Worm (Caenorhabditis elegans): ENCODE results near the gene gly-9.

Gene gly-9

ce11 chrIII:11244338-11244737 is 46.0 kb downstream of the gly-9 start:
- no peak for TF ChIP-seq sup-37 (GFP tag; optimal IDR thresholded peaks at IDR 0.05)
- peak in 1 of 2 experiments; percentile 28 for TF ChIP-seq lin-35 (GFP tag; optimal IDR thresholded peaks at IDR 0.05)
- peak; percentile 96 for TF ChIP-seq skn-1 (tag; optimal IDR thresholded peaks at IDR 0.05)

- TF ChIP-seq mef-2 (tag; optimal IDR thresholded peaks at IDR 0.05): no peak
- TF ChIP-seq efl-3 (GFP tag; optimal IDR thresholded peaks at IDR 0.05): no peak
- no peak for TF ChIP-seq tlp-1 (tag; optimal IDR thresholded peaks at IDR 0.05)
- TF ChIP-seq skn-1 (tag; optimal IDR thresholded peaks at IDR 0.05): peak; percentile 68
- TF ChIP-seq ceh-63 (GFP tag; optimal IDR thresholded peaks at IDR 0.05): no peak
- TF ChIP-seq ets-5 (GFP tag; IDR thresholded peaks at IDR 0.05): no peak
- TF ChIP-seq unc-98 (GFP tag; IDR thresholded peaks at IDR 0.05): no peak
- TF ChIP-seq nhr-12 (tag; optimal IDR thresholded peaks at IDR 0.05): no peak
- TF ChIP-seq vab-15 (tag; optimal IDR thresholded peaks at IDR 0.05): no peak
- no peak for TF ChIP-seq nhr-28 (tag; optimal IDR thresholded peaks at IDR 0.05)
- peak; percentile 84 for TF ChIP-seq nhr-20 (tag; optimal IDR thresholded peaks at IDR 0.05)
- peak; percentile 86 for TF ChIP-seq nhr-71 (tag; optimal IDR thresholded peaks at IDR 0.05)
- TF ChIP-seq lin-14 (GFP tag; optimal IDR thresholded peaks at IDR 0.05): peak; percentile 91
- TF ChIP-seq nhr-237 (tag; optimal IDR thresholded peaks at IDR 0.05): peak; percentile 15
- peak; percentile 12 for TF ChIP-seq hpl-2 (GFP tag; optimal IDR thresholded peaks at IDR 0.05)
- no peak for TF ChIP-seq lin-15B (tag; optimal IDR thresholded peaks at IDR 0.05)
- peak; percentile 8 for TF ChIP-seq snpc-4 (tag; optimal IDR thresholded peaks at IDR 0.05)
- no peak for TF ChIP-seq rnt-1 (tag; optimal IDR thresholded peaks at IDR 0.05)
- TF ChIP-seq dpl-1 (GFP tag; optimal IDR thresholded peaks at IDR 0.05): peak; percentile 11 to 51 (median 50)
- TF ChIP-seq isw-1 (GFP tag; IDR thresholded peaks at IDR 0.05): no peak
- TF ChIP-seq ztf-11 (tag; optimal IDR thresholded peaks at IDR 0.05): peak in 1 of 2 experiments; percentile 4
- TF ChIP-seq unc-130 (tag; optimal IDR thresholded peaks at IDR 0.05): peak; percentile 67
- no peak for TF ChIP-seq pqm-1 (tag; optimal IDR thresholded peaks at IDR 0.05)
- TF ChIP-seq unc-30 (tag; optimal IDR thresholded peaks at IDR 0.05): no peak
- TF ChIP-seq pag-3 (tag; optimal IDR thresholded peaks at IDR 0.05; ENCODE audit: borderline replicate concordance, insufficient read depth): no peak
- TF ChIP-seq ceh-88 (GFP tag; IDR thresholded peaks at IDR 0.05): no peak
- TF ChIP-seq mab-9 (GFP tag; IDR thresholded peaks at IDR 0.05): no peak
- TF ChIP-seq nhr-76 (tag; optimal IDR thresholded peaks at IDR 0.05): no peak
- TF ChIP-seq egl-13 (tag; optimal IDR thresholded peaks at IDR 0.05): no peak
- TF ChIP-seq nhr-47 (tag; optimal IDR thresholded peaks at IDR 0.05): peak; percentile 72
- no peak for TF ChIP-seq zag-1 (tag; optimal IDR thresholded peaks at IDR 0.05)
- TF ChIP-seq lsy-2 (tag; optimal IDR thresholded peaks at IDR 0.05): peak; percentile 60 to 84
- no peak for TF ChIP-seq hlh-17 (GFP tag; optimal IDR thresholded peaks at IDR 0.05; ENCODE audit: borderline replicate concordance)
- no peak for TF ChIP-seq ceh-8 (GFP tag; optimal IDR thresholded peaks at IDR 0.05)
- TF ChIP-seq elt-3 (tag; optimal IDR thresholded peaks at IDR 0.05): peak in 4 of 6 experiments; percentile 47 to 61 (median 54)
- peak in 1 of 2 experiments; percentile 60 for TF ChIP-seq mdl-1 (tag; optimal IDR thresholded peaks at IDR 0.05)
- TF ChIP-seq C34B4.2 (tag; optimal IDR thresholded peaks at IDR 0.05): no peak
- no peak for TF ChIP-seq nhr-84 (tag; optimal IDR thresholded peaks at IDR 0.05)
- peak; percentile 80 for TF ChIP-seq C16A3.4 (tag; optimal IDR thresholded peaks at IDR 0.05)
- peak in 2 of 3 experiments; percentile 1 to 39 for TF ChIP-seq ceh-82 (tag; optimal IDR thresholded peaks at IDR 0.05)
- TF ChIP-seq nhr-11 (tag; optimal IDR thresholded peaks at IDR 0.05): no peak
- TF ChIP-seq aly-2 (tag; optimal IDR thresholded peaks at IDR 0.05): no peak
- TF ChIP-seq irx-1 (tag; optimal IDR thresholded peaks at IDR 0.05): peak; percentile 20
- no peak for TF ChIP-seq egl-27 (tag; optimal IDR thresholded peaks at IDR 0.05)
- peak; percentile 3 for TF ChIP-seq F16B12.6 (tag; optimal IDR thresholded peaks at IDR 0.05)
- TF ChIP-seq nhr-19 (GFP tag; conservative IDR thresholded peaks at IDR 0.05): peak; percentile 94
- peak; percentile 65 to 74 for TF ChIP-seq efl-1 (optimal IDR thresholded peaks at IDR 0.05)
- peak; percentile 44 to 93 for TF ChIP-seq efl-1 (GFP tag; optimal IDR thresholded peaks at IDR 0.05 in 1 of 2)
- TF ChIP-seq zip-4 (GFP tag; optimal IDR thresholded peaks at IDR 0.05): no peak
Measured at ce11 chrIII:11243421-11243820, 47.0 kb downstream of the gly-9 start.

All from whole organism, L1 larva.